Fruit fly (Drosophila melanogaster): ENCODE data around the gene Drep4.

Gene Drep4

dm6 chr2L:13258702-13259101 lies 27.6 kb downstream of the Drep4 start (continued):
- TF ChIP-seq Hr4 (GFP tag; optimal IDR thresholded peaks at IDR 0.05) (peak; percentile 29), Eip93F (GFP tag; optimal IDR thresholded peaks at IDR 0.05) (no peak), Hr39 (GFP tag; optimal IDR thresholded peaks at IDR 0.05) (no peak), spab (GFP tag; optimal IDR thresholded peaks at IDR 0.05) (no peak), CG6854 (GFP tag; optimal IDR thresholded peaks at IDR 0.05) (no peak), esn (GFP tag; optimal IDR thresholded peaks at IDR 0.05) (no peak), dsx (GFP tag; optimal IDR thresholded peaks at IDR 0.05; ENCODE audit: poor library complexity, severe bottlenecking) (no peak), CG11294 (GFP tag; IDR thresholded peaks at IDR 0.05) (no peak), CG7368 (GFP tag; optimal IDR thresholded peaks at IDR 0.05) (no peak), CG6792 (GFP tag; optimal IDR thresholded peaks at IDR 0.05) (no peak), Blimp-1 (GFP tag; optimal IDR thresholded peaks at IDR 0.05) (no peak), CG4318 (GFP tag; optimal IDR thresholded peaks at IDR 0.05) (no peak)

- TF ChIP-seq topi (GFP tag; optimal IDR thresholded peaks at IDR 0.05) = no peak
- no peak for TF ChIP-seq CG1621 (tag; optimal IDR thresholded peaks at IDR 0.05)
- TF ChIP-seq CG10631 (GFP tag; optimal IDR thresholded peaks at IDR 0.05) = no peak
- no peak for TF ChIP-seq CG15336 (GFP tag; IDR thresholded peaks at IDR 0.05)
- no peak for TF ChIP-seq vri (GFP tag; optimal IDR thresholded peaks at IDR 0.05)
- TF ChIP-seq fkh (GFP tag; optimal IDR thresholded peaks at IDR 0.05) = no peak
- TF ChIP-seq OdsH (GFP tag; optimal IDR thresholded peaks at IDR 0.05) = no peak
- TF ChIP-seq Eip93F (GFP tag; optimal IDR thresholded peaks at IDR 0.05) = no peak
- TF ChIP-seq ss (GFP tag; optimal IDR thresholded peaks at IDR 0.05) = no peak
- no peak for TF ChIP-seq fd59A (GFP tag; optimal IDR thresholded peaks at IDR 0.05)
- no peak for TF ChIP-seq CG11902 (GFP tag; optimal IDR thresholded peaks at IDR 0.05)
- no peak for TF ChIP-seq CG7368 (GFP tag; optimal IDR thresholded peaks at IDR 0.05)
- no peak for TF ChIP-seq Blimp-1 (GFP tag; optimal IDR thresholded peaks at IDR 0.05)
- no peak for TF ChIP-seq Hr38 (GFP tag; optimal IDR thresholded peaks at IDR 0.05)
- no peak for TF ChIP-seq CG32006 (GFP tag; optimal IDR thresholded peaks at IDR 0.05)
- no peak for TF ChIP-seq CG11762 (GFP tag; optimal IDR thresholded peaks at IDR 0.05; ENCODE audit: insufficient read depth)
- TF ChIP-seq svp (GFP tag) = no peak
Observed at dm6 chr2L:13257177-13257576, 29.1 kb downstream of the Drep4 start, which contains the start of gene Naa20B. TSS of gene Naa20B (plus strand) at chr2L:13257477.

dm6 chr2L:13251167-13251566 lies 35.1 kb downstream of the Drep4 start:
- no peak for TF ChIP-seq Hr39 (GFP tag; optimal IDR thresholded peaks at IDR 0.05)
- TF ChIP-seq lz (GFP tag; optimal IDR thresholded peaks at IDR 0.05) = no peak
- peak; percentile 15 for TF ChIP-seq CG4318 (GFP tag; optimal IDR thresholded peaks at IDR 0.05)
- peak; percentile 9 for TF ChIP-seq CG6276 (GFP tag; optimal IDR thresholded peaks at IDR 0.05)
- TF ChIP-seq Sox14 (GFP tag; optimal IDR thresholded peaks at IDR 0.05) = peak; percentile 1
- peak in 1 of 2 experiments; percentile 7 for TF ChIP-seq ss (GFP tag; optimal IDR thresholded peaks at IDR 0.05)
- no peak for TF ChIP-seq dac (GFP tag; optimal IDR thresholded peaks at IDR 0.05)
- TF ChIP-seq CG10631 (GFP tag; optimal IDR thresholded peaks at IDR 0.05) = no peak
- no peak for TF ChIP-seq Hr38 (GFP tag; optimal IDR thresholded peaks at IDR 0.05)
- TF ChIP-seq Ets96B (tag; optimal IDR thresholded peaks at IDR 0.05) = no peak
- TF ChIP-seq spab (GFP tag; optimal IDR thresholded peaks at IDR 0.05) = no peak
- peak; percentile 16 for TF ChIP-seq CG3032 (tag; optimal IDR thresholded peaks at IDR 0.05)
- TF ChIP-seq Lpt (GFP tag; optimal IDR thresholded peaks at IDR 0.05) = peak; percentile 20
- no peak for TF ChIP-seq Smox (GFP tag; optimal IDR thresholded peaks at IDR 0.05)
- TF ChIP-seq Blimp-1 (GFP tag; optimal IDR thresholded peaks at IDR 0.05) = no peak
- TF ChIP-seq CG6808 (GFP tag; optimal IDR thresholded peaks at IDR 0.05) = peak; percentile 31
- TF ChIP-seq CG8632 (GFP tag; optimal IDR thresholded peaks at IDR 0.05) = no peak
- no peak for TF ChIP-seq Eip93F (GFP tag; optimal IDR thresholded peaks at IDR 0.05)
- TF ChIP-seq CG8119 (GFP tag; IDR thresholded peaks at IDR 0.05) = 0 out of 3 replicates have a peak, but pooled peaks have one; percentile 24
- TF ChIP-seq Ets21C (GFP tag; optimal IDR thresholded peaks at IDR 0.05) = no peak
- no peak for TF ChIP-seq CG9139 (GFP tag; optimal IDR thresholded peaks at IDR 0.05)
- TF ChIP-seq Eip78C (GFP tag) = peak; percentile 74
- TF ChIP-seq fkh (GFP tag; optimal IDR thresholded peaks at IDR 0.05) = no peak
- TF ChIP-seq CG32006 (GFP tag; optimal IDR thresholded peaks at IDR 0.05) = peak; percentile 46
- no peak for TF ChIP-seq CG3919 (GFP tag; optimal IDR thresholded peaks at IDR 0.05)
- peak; percentile 22 for TF ChIP-seq achi (GFP tag; optimal IDR thresholded peaks at IDR 0.05)
- TF ChIP-seq CG15336 (GFP tag; IDR thresholded peaks at IDR 0.05) = 0 out of 2 replicates have a peak, but pooled peaks have one; percentile 15
- no peak for TF ChIP-seq Sox102F (GFP tag; optimal IDR thresholded peaks at IDR 0.05)
- no peak for TF ChIP-seq Met (GFP tag; optimal IDR thresholded peaks at IDR 0.05)
- TF ChIP-seq cyc (GFP tag; optimal IDR thresholded peaks at IDR 0.05) = no peak
- no peak for TF ChIP-seq pdm3 (GFP tag; optimal IDR thresholded peaks at IDR 0.05)
- TF ChIP-seq Hr4 (GFP tag; optimal IDR thresholded peaks at IDR 0.05) = peak; percentile 4

Data from whole organism, prepupa.